Worm (Caenorhabditis elegans) whole organism, L3 larva: ENCODE data around the gene Y49F6B.14.

Experiments used
- R02D3.7 ChIP-seq: fragments of 150-350 bp; optimal IDR thresholded peaks from 2 replicates; lab custom pipeline; 2014; ENCODE audit warnings: missing biosample characterization, missing genetic modification characterization
- ZK546.5 ChIP-seq: sonication (generic microtip); optimal IDR thresholded peaks from 2 replicates; lab custom pipeline; 2017; ENCODE audit warnings: missing biosample characterization, missing genetic modification characterization
- aly-2 ChIP-seq: fragments of 150-350 bp; optimal IDR thresholded peaks from 2 replicates; lab custom pipeline; 2014; ENCODE audit warnings: missing biosample characterization, missing genetic modification characterization
- ceh-82 ChIP-seq: fragments of 150-350 bp; optimal IDR thresholded peaks from 2 replicates; lab custom pipeline; 2014; ENCODE audit warnings: missing biosample characterization, missing genetic modification characterization
- ceh-9 ChIP-seq: sonication (generic microtip); optimal IDR thresholded peaks from 2 replicates; lab custom pipeline; 2018; ENCODE audit warnings: missing biosample characterization, missing genetic modification characterization
- egl-27 ChIP-seq: sonication (generic microtip); optimal IDR thresholded peaks from 4 replicates; lab custom pipeline; 2017; ENCODE audit warnings: missing biosample characterization, missing genetic modification reagents, missing genetic modification characterization
- elt-2 ChIP-seq: sonication (generic microtip); optimal IDR thresholded peaks from 2 replicates; lab custom pipeline; 2016; ENCODE audit warnings: missing genetic modification reagents, mild to moderate bottlenecking, missing genetic modification characterization, missing compliant biosample characterization
- elt-3 ChIP-seq, 3 experiments: fragments of 150-350 bp in 1 of 3; sonication (generic microtip) in 2 of 3; optimal IDR thresholded peaks; 2 replicates in 2 of 3; 4 replicates in 1 of 3; lab custom pipeline; 2014 to 2017; ENCODE audit warnings: missing biosample characterization in 3 of 3, missing genetic modification characterization in 3 of 3
- eor-1 ChIP-seq, 2 experiments: fragments of 150-350 bp; optimal IDR thresholded peaks; 2 replicates each; lab custom pipeline; 2014 to 2018; ENCODE audit warnings: missing biosample characterization in 2 of 2, missing genetic modification characterization in 2 of 2
- fkh-10 ChIP-seq: sonication (generic microtip); optimal IDR thresholded peaks from 2 replicates; lab custom pipeline; 2017; ENCODE audit warnings: missing biosample characterization, missing genetic modification reagents, missing genetic modification characterization
- fos-1 ChIP-seq: fragments of 150-350 bp; optimal IDR thresholded peaks from 2 replicates; lab custom pipeline; 2014; ENCODE audit warnings: missing biosample characterization, missing genetic modification characterization
- hmg-11 ChIP-seq: sonication (generic microtip); optimal IDR thresholded peaks from 2 replicates; lab custom pipeline; 2016; ENCODE audit warnings: missing genetic modification characterization, missing compliant biosample characterization
- lin-15B ChIP-seq: fragments of 150-350 bp; optimal IDR thresholded peaks from 2 replicates; lab custom pipeline; 2014; ENCODE audit warnings: missing biosample characterization, missing genetic modification characterization
- lin-39 ChIP-seq: fragments of 150-350 bp; optimal IDR thresholded peaks from 2 replicates; lab custom pipeline; 2018; ENCODE audit warnings: missing biosample characterization, missing genetic modification reagents, missing genetic modification characterization
- lsy-12 ChIP-seq: sonication (generic microtip); optimal IDR thresholded peaks from 2 replicates; lab custom pipeline; 2016; ENCODE audit warnings: mild to moderate bottlenecking, missing genetic modification characterization, missing compliant biosample characterization
- mml-1 ChIP-seq: fragments of 150-350 bp; sonication (generic microtip); optimal IDR thresholded peaks from 3 replicates; lab custom pipeline; 2014; ENCODE audit warnings: missing biosample characterization, missing genetic modification characterization
- nfya-1 ChIP-seq: sonication (generic microtip); optimal IDR thresholded peaks from 2 replicates; lab custom pipeline; 2017; ENCODE audit warnings: missing genetic modification characterization, mild to moderate bottlenecking, missing compliant biosample characterization, antibody characterized with exemption, moderate library complexity; ENCODE audit not compliant: insufficient read depth
- nhr-11 ChIP-seq: fragments of 150-350 bp; optimal IDR thresholded peaks from 2 replicates; lab custom pipeline; 2014; ENCODE audit warnings: missing biosample characterization, missing genetic modification characterization
- nhr-12 ChIP-seq: fragments of 150-350 bp; optimal IDR thresholded peaks from 2 replicates; lab custom pipeline; 2014; ENCODE audit warnings: missing biosample characterization, missing genetic modification characterization
- nhr-23 ChIP-seq: fragments of 150-350 bp; optimal IDR thresholded peaks from 2 replicates; lab custom pipeline; 2014; ENCODE audit warnings: missing biosample characterization, missing genetic modification reagents, missing genetic modification characterization
- nhr-237 ChIP-seq: fragments of 150-350 bp; optimal IDR thresholded peaks from 2 replicates; lab custom pipeline; 2014; ENCODE audit warnings: missing biosample characterization, missing genetic modification characterization
- nhr-25 ChIP-seq: sonication (generic microtip); optimal IDR thresholded peaks from 2 replicates; lab custom pipeline; 2017; ENCODE audit warnings: missing biosample characterization, missing genetic modification characterization
- nhr-28 ChIP-seq: fragments of 150-350 bp; optimal IDR thresholded peaks from 2 replicates; lab custom pipeline; 2014; ENCODE audit warnings: missing biosample characterization, missing genetic modification characterization
- nhr-67 ChIP-seq: fragments of 150-350 bp; optimal IDR thresholded peaks from 2 replicates; lab custom pipeline; 2014; ENCODE audit warnings: missing biosample characterization, missing genetic modification characterization
- nhr-76 ChIP-seq: fragments of 150-350 bp; sonication (generic microtip); optimal IDR thresholded peaks from 5 replicates; lab custom pipeline; 2014; ENCODE audit warnings: missing biosample characterization, missing genetic modification characterization
- pha-4 ChIP-seq: fragments of 150-350 bp; optimal IDR thresholded peaks from 2 replicates; lab custom pipeline; 2014; ENCODE audit warnings: missing biosample characterization, missing genetic modification reagents, missing genetic modification characterization
- pqm-1 ChIP-seq: fragments of 150-350 bp; optimal IDR thresholded peaks from 2 replicates; lab custom pipeline; 2017; ENCODE audit warnings: missing biosample characterization, missing genetic modification characterization, inconsistent platforms
- sea-2 ChIP-seq: fragments of 150-350 bp; sonication (generic microtip); optimal IDR thresholded peaks from 4 replicates; lab custom pipeline; 2014; ENCODE audit warnings: missing biosample characterization, missing genetic modification reagents, missing genetic modification characterization
- snpc-4 ChIP-seq: fragments of 150-350 bp; optimal IDR thresholded peaks from 2 replicates; lab custom pipeline; 2014; ENCODE audit warnings: missing biosample characterization, missing genetic modification characterization
- tbx-2 ChIP-seq: sonication (generic microtip); optimal IDR thresholded peaks from 2 replicates; lab custom pipeline; 2016; ENCODE audit warnings: mild to moderate bottlenecking, missing genetic modification characterization, missing compliant biosample characterization
- unc-39 ChIP-seq: sonication (generic microtip); optimal IDR thresholded peaks from 4 replicates; lab custom pipeline; 2017; ENCODE audit warnings: missing biosample characterization, missing genetic modification characterization
- unc-62 ChIP-seq: fragments of 150-350 bp; sonication (generic microtip); optimal IDR thresholded peaks from 4 replicates; lab custom pipeline; 2014; ENCODE audit warnings: missing biosample characterization, missing genetic modification reagents, missing genetic modification characterization
- zag-1 ChIP-seq: fragments of 150-350 bp; optimal IDR thresholded peaks from 2 replicates; lab custom pipeline; 2014; ENCODE audit warnings: missing biosample characterization, missing genetic modification characterization
- ztf-11 ChIP-seq: fragments of 150-350 bp; optimal IDR thresholded peaks from 2 replicates; lab custom pipeline; 2014; ENCODE audit warnings: missing biosample characterization, missing genetic modification characterization

Y49F6B.14 gene

DNA sequence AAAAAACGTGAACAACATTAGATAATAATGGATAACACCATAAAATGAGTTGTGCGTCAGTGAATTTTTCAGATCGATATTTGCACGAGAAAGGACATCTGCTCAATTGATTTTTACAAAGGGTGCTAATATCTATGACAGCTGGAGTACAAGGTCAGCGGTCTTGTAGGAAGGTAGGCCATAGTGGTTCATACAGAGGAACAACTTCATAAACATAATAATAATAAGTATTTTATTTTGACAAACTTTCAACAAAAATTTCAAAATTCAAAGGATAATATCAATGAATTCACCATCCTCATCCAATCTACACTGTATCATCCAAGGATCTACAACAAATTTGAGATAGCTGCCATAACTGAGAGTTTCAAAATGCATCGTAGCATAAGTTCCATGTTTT, 38.1 kb downstream of the Y49F6B.14 start, which contains the start of gene fbxb-104:
Gene fbxb-104, minus strand, starts transcription at position 101 of the 400 bp plus-strand sequence.
- TF ChIP-seq elt-2 (tag; lab: Kevin White, UChicago) (no peak), lin-39 (tag; lab: Kevin White, UChicago) (no peak), fkh-10 (GFP tag; lab: Kevin White, UChicago) (no peak), ztf-11 (tag; lab: Kevin White, UChicago) (no peak), unc-39 (tag; lab: Kevin White, UChicago) (no peak), nhr-28 (tag; lab: Kevin White, UChicago) (no peak)

DNA sequence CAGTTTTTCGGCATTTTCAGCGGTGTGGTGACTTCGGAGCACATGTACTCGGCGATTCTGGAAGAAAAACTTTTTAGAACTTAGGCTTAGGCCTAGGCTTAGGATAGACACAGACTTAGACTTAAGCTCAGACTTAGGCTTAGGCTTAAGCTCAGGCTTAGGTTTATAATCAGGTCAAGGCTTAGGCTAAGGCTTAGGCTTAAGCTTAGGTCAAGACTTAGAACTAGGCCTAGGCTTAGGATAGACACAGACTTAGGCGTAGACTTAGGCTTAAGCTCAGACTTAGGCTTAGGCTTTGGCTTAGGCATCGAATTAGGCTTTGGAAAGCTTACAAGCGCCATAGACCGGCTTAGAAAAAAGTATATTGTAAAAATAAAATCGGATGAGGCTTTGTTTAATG, 38.7 kb downstream of the Y49F6B.14 start:
- TF ChIP-seq nhr-11 (tag; lab: Kevin White, UChicago) (no peak), aly-2 (tag; lab: Kevin White, UChicago) (no peak), ceh-82 (tag; lab: Kevin White, UChicago) (no peak), snpc-4 (tag; lab: Kevin White, UChicago) (no peak), fos-1 (no peak), R02D3.7 (tag; lab: Kevin White, UChicago) (no peak), unc-62 (GFP tag; lab: Kevin White, UChicago) (no peak)

DNA sequence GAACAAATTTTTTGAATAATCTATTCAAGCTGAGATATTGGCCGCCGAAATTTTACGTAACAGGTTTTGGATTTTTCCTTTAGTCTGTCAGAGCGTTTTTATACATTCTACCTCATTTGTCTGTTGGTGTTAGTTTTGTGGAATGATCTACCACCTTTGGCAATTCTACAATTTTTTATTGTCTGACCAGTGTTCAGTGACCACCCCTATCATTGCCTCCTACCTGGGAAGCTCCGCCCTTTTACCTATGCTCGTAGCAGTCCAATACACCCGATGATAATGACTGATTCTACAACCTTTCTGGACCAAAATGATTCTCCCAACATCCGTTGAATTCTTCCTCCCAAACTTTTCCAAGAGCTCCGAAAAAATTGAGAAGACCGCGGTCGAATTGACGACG, 41.5 kb downstream of the Y49F6B.14 start, which contains the start of gene sdz-32:
Gene sdz-32, plus strand, starts transcription at position 301 of the 400 bp plus-strand sequence.
- no peak for TF ChIP-seq ztf-11 (tag; lab: Kevin White, UChicago)
- no peak for TF ChIP-seq nhr-76 (tag; lab: Kevin White, UChicago)
- no peak for TF ChIP-seq zag-1 (tag; lab: Kevin White, UChicago)
- no peak for TF ChIP-seq fkh-10 (GFP tag; lab: Kevin White, UChicago)
- TF ChIP-seq unc-62 (GFP tag; lab: Kevin White, UChicago), result no peak
- no peak for TF ChIP-seq pha-4 (tag; lab: Kevin White, UChicago)
- no peak for TF ChIP-seq nfya-1 (tag; lab: Kevin White, UChicago)
- no peak for TF ChIP-seq nhr-23 (tag; lab: Kevin White, UChicago)
- TF ChIP-seq elt-2 (tag; lab: Kevin White, UChicago), result no peak
- TF ChIP-seq tbx-2 (tag; lab: Kevin White, UChicago), result no peak
- no peak for TF ChIP-seq pqm-1
- no peak for TF ChIP-seq egl-27 (tag; lab: Kevin White, UChicago)
- TF ChIP-seq ceh-9, result no peak
- TF ChIP-seq eor-1 (tag; optimal IDR thresholded peaks at IDR 0.05; lab: Kevin White, UChicago), result no peak
- TF ChIP-seq sea-2, result no peak
- no peak for TF ChIP-seq ZK546.5 (tag; lab: Kevin White, UChicago)
- TF ChIP-seq hmg-11 (tag; lab: Kevin White, UChicago), result no peak
- TF ChIP-seq nhr-67 (tag; lab: Kevin White, UChicago), result no peak
- TF ChIP-seq, all 47 proteins: peak for 0

DNA sequence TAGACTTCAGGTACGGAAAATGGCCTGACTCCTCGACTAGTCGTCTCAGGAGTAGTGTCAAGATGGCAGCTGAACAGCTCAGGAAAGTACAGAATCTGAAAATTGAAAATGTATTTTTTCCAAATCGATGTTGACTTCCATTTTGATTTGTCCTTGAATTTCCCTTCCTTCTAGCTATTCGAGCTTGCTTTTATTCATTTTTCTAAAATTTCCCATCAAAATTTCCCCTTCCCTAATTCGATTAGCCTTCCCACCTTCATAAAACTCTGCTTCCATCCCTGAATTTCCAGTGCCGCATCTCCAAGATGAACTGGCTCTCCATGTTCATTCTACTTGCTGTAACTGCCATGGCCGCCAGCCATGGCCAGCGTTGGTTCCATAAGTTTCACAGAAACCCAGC, 42.5 kb downstream of the Y49F6B.14 start, which contains the start of gene Y49F6B.6:
Gene Y49F6B.6, plus strand, starts transcription at position 301 of the 400 bp plus-strand sequence.
- TF ChIP-seq unc-62 (GFP tag; lab: Kevin White, UChicago), result no peak
- no peak for TF ChIP-seq snpc-4 (tag; lab: Kevin White, UChicago)

DNA sequence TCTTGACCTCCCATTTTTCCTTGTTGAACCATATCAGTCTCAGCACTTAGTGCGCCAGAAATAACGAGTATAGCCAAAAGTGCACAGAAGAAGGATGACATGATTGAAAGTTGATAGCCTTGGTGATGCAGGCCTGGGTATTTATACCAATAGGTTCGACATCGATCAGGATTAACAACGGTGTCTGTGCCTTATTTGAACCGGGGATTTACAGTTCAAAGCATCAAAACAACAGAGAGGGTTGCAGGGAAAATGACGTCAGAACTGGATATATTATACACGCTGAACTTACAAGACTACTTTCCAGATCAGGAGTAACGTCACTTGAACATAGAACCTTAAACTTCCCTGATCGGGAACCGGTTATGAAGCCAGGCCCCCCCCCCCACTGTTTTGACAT, 43.0 kb downstream of the Y49F6B.14 start, which contains the start of gene Y49F6B.12:
Gene Y49F6B.12, minus strand, starts transcription at position 101 of the 400 bp plus-strand sequence.
- no peak for TF ChIP-seq elt-3 (tag; optimal IDR thresholded peaks at IDR 0.05; lab: Kevin White, UChicago)
- TF ChIP-seq nfya-1 (tag; lab: Kevin White, UChicago), result no peak
- TF ChIP-seq lsy-12 (tag; lab: Kevin White, UChicago), result no peak
- TF ChIP-seq pha-4 (tag; lab: Kevin White, UChicago), result no peak
- TF ChIP-seq nhr-12 (tag; lab: Kevin White, UChicago), result no peak
- TF ChIP-seq lin-15B (tag; lab: Kevin White, UChicago), result no peak
- TF ChIP-seq ceh-82 (tag; lab: Kevin White, UChicago), result no peak
- TF ChIP-seq egl-27 (tag; lab: Kevin White, UChicago), result no peak
- TF ChIP-seq hmg-11 (tag; lab: Kevin White, UChicago), result no peak
- TF ChIP-seq nhr-28 (tag; lab: Kevin White, UChicago), result no peak
- no peak for TF ChIP-seq nhr-237 (tag; lab: Kevin White, UChicago)
- TF ChIP-seq unc-39 (tag; lab: Kevin White, UChicago), result no peak
- TF ChIP-seq sea-2, result no peak
- no peak for TF ChIP-seq snpc-4 (tag; lab: Kevin White, UChicago)
- no peak for TF ChIP-seq nhr-67 (tag; lab: Kevin White, UChicago)
- no peak for TF ChIP-seq nhr-25
- no peak for TF ChIP-seq mml-1
